Fruit fly (Drosophila melanogaster): Measurements from ENCODE around the gene CG10492.

DNA sequence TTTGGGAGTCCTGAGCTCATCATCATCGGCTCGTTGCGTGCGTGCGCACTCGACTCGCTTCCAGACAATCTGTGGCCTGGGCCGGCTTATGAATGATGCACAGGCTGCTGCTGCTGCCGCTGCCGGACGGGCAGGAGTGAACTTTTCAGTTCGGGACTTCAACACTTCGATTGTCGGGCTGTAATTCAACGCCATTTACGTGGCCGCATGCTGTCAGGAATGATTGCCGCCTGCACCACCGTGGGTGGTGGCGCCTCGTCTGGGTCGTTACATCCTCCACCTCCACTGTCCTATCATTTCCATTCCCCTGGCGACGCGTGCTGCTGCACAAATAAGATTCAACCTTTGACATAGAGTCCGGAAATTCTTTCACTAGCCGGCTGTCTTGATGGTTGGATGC is 43.8 kb upstream of the CG10492 start:
- no peak for TF ChIP-seq Sp1 (GFP tag; optimal IDR thresholded peaks at IDR 0.05)
- no peak for TF ChIP-seq pan (optimal IDR thresholded peaks at IDR 0.05)
- no peak for TF ChIP-seq Abd-B (GFP tag; optimal IDR thresholded peaks at IDR 0.05)
- no peak for TF ChIP-seq h (GFP tag; optimal IDR thresholded peaks at IDR 0.05)
- no peak for TF ChIP-seq psq (GFP tag; optimal IDR thresholded peaks at IDR 0.05)
- TF ChIP-seq tai (GFP tag; optimal IDR thresholded peaks at IDR 0.05): no peak
- TF ChIP-seq Hr78 (GFP tag; optimal IDR thresholded peaks at IDR 0.05): no peak
- no peak for TF ChIP-seq sage (GFP tag; optimal IDR thresholded peaks at IDR 0.05)
- no peak for TF ChIP-seq Dif (GFP tag; optimal IDR thresholded peaks at IDR 0.05; ENCODE audit: partially characterized antibody)
- no peak for TF ChIP-seq brk (GFP tag; optimal IDR thresholded peaks at IDR 0.05)
- no peak for TF ChIP-seq fru (GFP tag; optimal IDR thresholded peaks at IDR 0.05)
- TF ChIP-seq br (GFP tag; optimal IDR thresholded peaks at IDR 0.05): no peak
- no peak for TF ChIP-seq Hnf4 (GFP tag; optimal IDR thresholded peaks at IDR 0.05)

Measured in whole organism, wandering third instar larva.